Worm (Caenorhabditis elegans) whole organism, late embryonic: ENCODE measurements around the gene rft-2.

Source experiments
- C38D4.7 ChIP-seq: fragments of 200-800 bp; sonication (Bioruptor generic); optimal IDR thresholded peaks from 2 replicates; lab custom pipeline; 2018; ENCODE audit warnings: mild to moderate bottlenecking, missing genetic modification characterization, moderate library complexity, missing compliant biosample characterization
- F13H6.1 ChIP-seq: sonication (generic microtip); optimal IDR thresholded peaks from 2 replicates; lab custom pipeline; 2016; ENCODE audit warnings: missing genetic modification characterization, missing compliant biosample characterization
- K02D7.2 ChIP-seq: sonication (generic microtip); optimal IDR thresholded peaks from 2 replicates; lab custom pipeline; 2017; ENCODE audit warnings: mild to moderate bottlenecking, missing genetic modification characterization, missing compliant biosample characterization
- ahr-1 ChIP-seq: sonication (generic microtip); optimal IDR thresholded peaks from 2 replicates; lab custom pipeline; 2016; ENCODE audit warnings: missing genetic modification characterization, missing compliant biosample characterization
- ceh-14 ChIP-seq: sonication (generic microtip); optimal IDR thresholded peaks from 2 replicates; lab custom pipeline; 2016; ENCODE audit warnings: missing genotype, missing genetic modification characterization, missing compliant biosample characterization
- ceh-19 ChIP-seq: fragments of 200-800 bp; sonication (Bioruptor generic); optimal IDR thresholded peaks from 2 replicates; lab custom pipeline; 2018; ENCODE audit warnings: mild to moderate bottlenecking, missing genetic modification characterization, missing compliant biosample characterization
- ceh-30 ChIP-seq: fragments of 150-350 bp; optimal IDR thresholded peaks from 2 replicates; lab custom pipeline; 2014; ENCODE audit warnings: missing biosample characterization, missing genetic modification characterization
- ceh-31 ChIP-seq: sonication (generic microtip); optimal IDR thresholded peaks from 2 replicates; lab custom pipeline; 2016; ENCODE audit warnings: missing genetic modification characterization, missing compliant biosample characterization
- ceh-34 ChIP-seq: sonication (generic microtip); optimal IDR thresholded peaks from 2 replicates; lab custom pipeline; 2016; ENCODE audit warnings: mild to moderate bottlenecking, missing genetic modification characterization, missing compliant biosample characterization
- ceh-48 ChIP-seq: sonication (generic microtip); optimal IDR thresholded peaks from 2 replicates; lab custom pipeline; 2016; ENCODE audit warnings: missing genetic modification characterization, inconsistent platforms, missing compliant biosample characterization
- ceh-9 ChIP-seq: sonication (generic microtip); optimal IDR thresholded peaks from 2 replicates; lab custom pipeline; 2016; ENCODE audit warnings: mild to moderate bottlenecking, missing genetic modification characterization, inconsistent platforms, missing compliant biosample characterization
- che-1 ChIP-seq: sonication (generic microtip); optimal IDR thresholded peaks from 2 replicates; lab custom pipeline; 2016; ENCODE audit warnings: mild to moderate bottlenecking, missing genetic modification characterization, missing compliant biosample characterization
- elt-4 ChIP-seq: sonication (generic microtip); optimal IDR thresholded peaks from 2 replicates; lab custom pipeline; 2016; ENCODE audit warnings: missing genetic modification characterization, missing compliant biosample characterization
- ets-4 ChIP-seq: sonication (generic microtip); optimal IDR thresholded peaks from 2 replicates; lab custom pipeline; 2016; ENCODE audit warnings: missing genetic modification characterization, missing compliant biosample characterization
- eyg-1 ChIP-seq: sonication (generic microtip); optimal IDR thresholded peaks from 2 replicates; lab custom pipeline; 2016; ENCODE audit warnings: missing genotype, missing genetic modification characterization, missing compliant biosample characterization
- fax-1 ChIP-seq: sonication (generic microtip); optimal IDR thresholded peaks from 2 replicates; lab custom pipeline; 2016; ENCODE audit warnings: missing genotype, missing genetic modification characterization, missing compliant biosample characterization
- fkh-10 ChIP-seq: fragments of 150-350 bp; optimal IDR thresholded peaks from 2 replicates; lab custom pipeline; 2014; ENCODE audit warnings: missing biosample characterization, missing genetic modification reagents, missing genetic modification characterization
- fkh-6 ChIP-seq: sonication (generic microtip); optimal IDR thresholded peaks from 2 replicates; lab custom pipeline; 2016; ENCODE audit warnings: missing genetic modification characterization, missing compliant biosample characterization
- gmeb-2 ChIP-seq: sonication (generic microtip); optimal IDR thresholded peaks from 2 replicates; lab custom pipeline; 2016; ENCODE audit warnings: missing genetic modification characterization, inconsistent platforms, missing compliant biosample characterization
- hlh-13 ChIP-seq: fragments of 200-800 bp; sonication (Bioruptor generic); optimal IDR thresholded peaks from 2 replicates; lab custom pipeline; 2018; ENCODE audit warnings: mild to moderate bottlenecking, missing genetic modification characterization, missing compliant biosample characterization
- hlh-15 ChIP-seq: sonication (generic microtip); optimal IDR thresholded peaks from 2 replicates; lab custom pipeline; 2016; ENCODE audit warnings: missing genetic modification characterization, missing compliant biosample characterization
- lin-11 ChIP-seq: fragments of 200-800 bp; sonication (Bioruptor generic); optimal IDR thresholded peaks from 2 replicates; lab custom pipeline; 2018; ENCODE audit warnings: mild to moderate bottlenecking, missing genetic modification characterization, missing compliant biosample characterization
- nhr-232 ChIP-seq: sonication (generic microtip); optimal IDR thresholded peaks from 2 replicates; lab custom pipeline; 2016; ENCODE audit warnings: missing genetic modification characterization, missing compliant biosample characterization
- pag-3 ChIP-seq: sonication (generic microtip); optimal IDR thresholded peaks from 2 replicates; lab custom pipeline; 2016; ENCODE audit warnings: missing compliant biosample characterization, missing genetic modification characterization, borderline replicate concordance
- pat-9 ChIP-seq: fragments of 200-800 bp; sonication (Bioruptor generic); optimal IDR thresholded peaks from 2 replicates; lab custom pipeline; 2018; ENCODE audit warnings: mild to moderate bottlenecking, missing genetic modification characterization, moderate library complexity, missing compliant biosample characterization
- pax-1 ChIP-seq: fragments of 150-350 bp; optimal IDR thresholded peaks from 2 replicates; lab custom pipeline; 2014; ENCODE audit warnings: missing biosample characterization, missing genetic modification characterization
- pha-4 ChIP-seq: fragments of 150-350 bp; optimal IDR thresholded peaks from 2 replicates; lab custom pipeline; 2018; ENCODE audit warnings: missing biosample characterization, missing genetic modification reagents, missing genetic modification characterization
- ref-2 ChIP-seq: sonication (generic microtip); optimal IDR thresholded peaks from 2 replicates; lab custom pipeline; 2016; ENCODE audit warnings: missing genetic modification characterization, missing compliant biosample characterization
- syd-9 ChIP-seq: sonication (generic microtip); optimal IDR thresholded peaks from 2 replicates; lab custom pipeline; 2016; ENCODE audit warnings: mild to moderate bottlenecking, missing genetic modification characterization, moderate library complexity, missing compliant biosample characterization
- ttx-3 ChIP-seq: sonication (generic microtip); optimal IDR thresholded peaks from 2 replicates; lab custom pipeline; 2016; ENCODE audit warnings: missing genetic modification reagents, missing genetic modification characterization, missing compliant biosample characterization
- unc-3 ChIP-seq, 2 experiments: fragments of 200-800 bp in 1 of 2; sonication (Bioruptor generic) in 1 of 2; sonication (generic microtip) in 1 of 2; conservative IDR thresholded peaks in 1 of 2; optimal IDR thresholded peaks in 1 of 2; 2 replicates each; pipeline versions ENCODE4 v1.3.6 to Lab custom; 2016 to 2022; ENCODE audit warnings: missing compliant biosample characterization in 2 of 2, missing genetic modification characterization in 2 of 2, missing genetic modification reagents in 1 of 2
- zip-5 ChIP-seq: sonication (generic microtip); optimal IDR thresholded peaks from 2 replicates; lab custom pipeline; 2016; ENCODE audit warnings: missing genetic modification characterization, missing compliant biosample characterization
- ztf-16 ChIP-seq: sonication (generic microtip); optimal IDR thresholded peaks from 2 replicates; lab custom pipeline; 2017; ENCODE audit warnings: missing genetic modification characterization, missing compliant biosample characterization

Gene rft-2

ce11 chrV:4428202-4428601 lies 22.2 kb downstream of the rft-2 start, which contains the start of gene Y47D7A.11:
TSS of gene Y47D7A.11 (minus strand) at chrV:4428302.
- TF ChIP-seq zip-5 (tag; lab: Kevin White, UChicago) (no peak), ceh-19 (GFP tag; lab: Kevin White, UChicago) (no peak), F13H6.1 (tag; lab: Kevin White, UChicago) (no peak), ceh-30 (tag; lab: Kevin White, UChicago) (no peak), fkh-10 (GFP tag; lab: Kevin White, UChicago) (no peak), ref-2 (tag; lab: Kevin White, UChicago) (no peak), ttx-3 (tag; lab: Kevin White, UChicago) (no peak), syd-9 (no peak)
- TF ChIP-seq, all 69 proteins: peak for 0

ce11 chrV:4423860-4424401 lies 26.4 kb downstream of the rft-2 start, which contains the start of the genes Y47D7A.9 and Y47D7A.19:
TSS of gene Y47D7A.9 (minus strand) at chrV:4423960.
TSS of gene Y47D7A.19 (plus strand) at chrV:4424351.
- no peak for TF ChIP-seq K02D7.2 (tag; lab: Kevin White, UChicago)
- no peak for TF ChIP-seq ceh-48 (tag; lab: Kevin White, UChicago)
- TF ChIP-seq ceh-14 (tag; lab: Kevin White, UChicago): no peak
- no peak for TF ChIP-seq pha-4 (tag; lab: Kevin White, UChicago)
- TF ChIP-seq ceh-9: no peak
- TF ChIP-seq unc-3 (GFP tag; conservative IDR thresholded peaks at IDR 0.05; lab: Robert Waterston, UW): no peak
- no peak for TF ChIP-seq unc-3 (tag; optimal IDR thresholded peaks at IDR 0.05; lab: Kevin White, UChicago)
- no peak for TF ChIP-seq ceh-34 (tag; lab: Kevin White, UChicago)
- no peak for TF ChIP-seq ceh-30 (tag; lab: Kevin White, UChicago)
- TF ChIP-seq hlh-13 (GFP tag; lab: Kevin White, UChicago): no peak
- TF ChIP-seq ceh-31 (tag; lab: Kevin White, UChicago): no peak
- TF ChIP-seq nhr-232 (tag; lab: Kevin White, UChicago): no peak

ce11 chrV:4423087-4423486 lies 27.3 kb downstream of the rft-2 start:
- no peak for TF ChIP-seq fkh-6 (tag; lab: Kevin White, UChicago)

ce11 chrV:4422127-4422526 lies 28.2 kb downstream of the rft-2 start, which contains the start of gene skr-7:
TSS of gene skr-7 (plus strand) at chrV:4422427.
- TF ChIP-seq ets-4: no peak
- no peak for TF ChIP-seq eyg-1 (tag; lab: Kevin White, UChicago)
- no peak for TF ChIP-seq lin-11
- TF ChIP-seq ahr-1 (tag; lab: Kevin White, UChicago): no peak
- TF ChIP-seq C38D4.7 (GFP tag; lab: Kevin White, UChicago): no peak
- no peak for TF ChIP-seq fax-1 (tag; lab: Kevin White, UChicago)
- no peak for TF ChIP-seq pat-9 (tag; lab: Kevin White, UChicago)

ce11 chrV:4421475-4421874 lies 28.9 kb downstream of the rft-2 start, which contains the start of gene skr-14:
TSS of gene skr-14 (minus strand) at chrV:4421575.
- TF ChIP-seq unc-3 (GFP tag; conservative IDR thresholded peaks at IDR 0.05; lab: Robert Waterston, UW) (no peak), unc-3 (tag; optimal IDR thresholded peaks at IDR 0.05; lab: Kevin White, UChicago) (no peak), pag-3 (tag; lab: Kevin White, UChicago) (no peak), che-1 (tag; lab: Kevin White, UChicago) (no peak), ceh-30 (tag; lab: Kevin White, UChicago) (no peak), pha-4 (tag; lab: Kevin White, UChicago) (no peak), elt-4 (tag; lab: Kevin White, UChicago) (no peak), ztf-16 (tag; lab: Kevin White, UChicago) (no peak), ahr-1 (tag; lab: Kevin White, UChicago) (no peak), pax-1 (no peak), hlh-15 (no peak), gmeb-2 (tag; lab: Kevin White, UChicago) (no peak)
- TF ChIP-seq, all 69 proteins: peak for 0
